Worm (Caenorhabditis elegans) whole organism, L1 larva: ENCODE data around the gene srpa-68.

Source experiments
- C16A3.4 ChIP-seq: fragments of 150-350 bp; optimal IDR thresholded peaks from 2 replicates; lab custom pipeline; 2014; ENCODE audit warnings: missing biosample characterization, missing genetic modification characterization
- aha-1 ChIP-seq: fragments of 150-350 bp; optimal IDR thresholded peaks from 2 replicates; lab custom pipeline; 2014; ENCODE audit warnings: missing biosample characterization, missing genetic modification characterization
- ama-1 ChIP-seq: fragments of 150-350 bp; optimal IDR thresholded peaks from 2 replicates; lab custom pipeline; 2014
- blmp-1 ChIP-seq: fragments of 150-350 bp; optimal IDR thresholded peaks from 2 replicates; lab custom pipeline; 2014; ENCODE audit warnings: missing biosample characterization, missing genetic modification characterization
- ceh-82 ChIP-seq, 3 experiments: fragments of 150-350 bp in 1 of 3; sonication (generic microtip) in 2 of 3; optimal IDR thresholded peaks; 2 replicates each; lab custom pipeline; 2014 to 2017; ENCODE audit warnings: missing biosample characterization in 3 of 3, missing genetic modification characterization in 3 of 3
- ceh-90 ChIP-seq: sonication (generic microtip); optimal IDR thresholded peaks from 2 replicates; lab custom pipeline; 2016; ENCODE audit warnings: missing genetic modification characterization, missing compliant biosample characterization
- ces-1 ChIP-seq: fragments of 150-350 bp; optimal IDR thresholded peaks from 2 replicates; lab custom pipeline; 2014; ENCODE audit warnings: missing biosample characterization, missing genetic modification reagents, missing genetic modification characterization
- dpl-1 ChIP-seq, 3 experiments: fragments of 150-350 bp in 2 of 3; sonication (generic microtip) in 1 of 3; optimal IDR thresholded peaks; 2 replicates each; lab custom pipeline; 2014 to 2017; ENCODE audit warnings: missing biosample characterization in 3 of 3, missing genetic modification characterization in 3 of 3, missing genetic modification reagents in 3 of 3
- dsc-1 ChIP-seq: sonication (generic microtip); optimal IDR thresholded peaks from 2 replicates; lab custom pipeline; 2016; ENCODE audit warnings: mild to moderate bottlenecking, missing genetic modification characterization, missing compliant biosample characterization
- efl-3 ChIP-seq: fragments of 200-800 bp; sonication (Bioruptor generic); optimal IDR thresholded peaks from 2 replicates; lab custom pipeline; 2018; ENCODE audit warnings: mild to moderate bottlenecking, missing genetic modification characterization, missing compliant biosample characterization
- egl-27 ChIP-seq, 2 experiments: fragments of 150-350 bp in 1 of 2; sonication (generic microtip); optimal IDR thresholded peaks; 3 replicates each; lab custom pipeline; 2017 to 2018; ENCODE audit warnings: missing biosample characterization in 2 of 2, missing genetic modification characterization in 2 of 2, missing genetic modification reagents in 2 of 2
- fkh-10 ChIP-seq: sonication (generic microtip); optimal IDR thresholded peaks from 2 replicates; lab custom pipeline; 2017; ENCODE audit warnings: missing biosample characterization, missing genetic modification reagents, missing genetic modification characterization
- fkh-8 ChIP-seq: sonication (generic microtip); optimal IDR thresholded peaks from 2 replicates; lab custom pipeline; 2016; ENCODE audit warnings: mild to moderate bottlenecking, missing genetic modification characterization, missing compliant biosample characterization
- hlh-17 ChIP-seq: fragments of 200-800 bp; sonication (Bioruptor generic); optimal IDR thresholded peaks from 2 replicates; lab custom pipeline; 2018; ENCODE audit warnings: missing genetic modification characterization, mild to moderate bottlenecking, missing compliant biosample characterization, moderate library complexity, borderline replicate concordance
- hlh-4 ChIP-seq: sonication (generic microtip); optimal IDR thresholded peaks from 2 replicates; lab custom pipeline; 2016; ENCODE audit warnings: mild to moderate bottlenecking, missing genetic modification characterization, missing compliant biosample characterization
- hpl-2 ChIP-seq: fragments of 150-350 bp; optimal IDR thresholded peaks from 2 replicates; lab custom pipeline; 2014; ENCODE audit warnings: missing biosample characterization, missing genetic modification reagents, missing genetic modification characterization
- isw-1 ChIP-seq: fragments of 200-800 bp; sonication (Bioruptor generic); IDR thresholded peaks from 2 replicates; pipeline ENCODE4 v1.3.6; 2022; ENCODE audit warnings: missing genetic modification characterization, missing compliant biosample characterization
- lin-13 ChIP-seq: fragments of 150-350 bp; optimal IDR thresholded peaks from 2 replicates; lab custom pipeline; 2014; ENCODE audit warnings: missing biosample characterization, missing genetic modification reagents, missing genetic modification characterization
- lin-15B ChIP-seq: fragments of 150-350 bp; sonication (generic microtip); optimal IDR thresholded peaks from 3 replicates; lab custom pipeline; 2014; ENCODE audit warnings: missing biosample characterization, missing genetic modification characterization
- lin-39 ChIP-seq: fragments of 150-350 bp; optimal IDR thresholded peaks from 2 replicates; lab custom pipeline; 2014; ENCODE audit warnings: missing biosample characterization, missing genetic modification reagents, missing genetic modification characterization
- mef-2 ChIP-seq: fragments of 150-350 bp; optimal IDR thresholded peaks from 2 replicates; lab custom pipeline; 2014; ENCODE audit warnings: missing biosample characterization, missing genetic modification characterization
- nhr-28 ChIP-seq: fragments of 150-350 bp; optimal IDR thresholded peaks from 2 replicates; lab custom pipeline; 2014; ENCODE audit warnings: missing biosample characterization, missing genetic modification characterization
- nhr-47 ChIP-seq: sonication (generic microtip); optimal IDR thresholded peaks from 2 replicates; lab custom pipeline; 2016; ENCODE audit warnings: mild to moderate bottlenecking, missing genetic modification characterization, moderate library complexity, missing compliant biosample characterization
- nhr-77 ChIP-seq: fragments of 150-350 bp; optimal IDR thresholded peaks from 2 replicates; lab custom pipeline; 2014; ENCODE audit warnings: missing biosample characterization, missing genetic modification characterization
- nhr-85 ChIP-seq: sonication (generic microtip); peaks from one replicate; lab custom pipeline; 2016; ENCODE audit warnings: missing genetic modification characterization, inconsistent platforms, missing compliant biosample characterization
- pag-3 ChIP-seq: sonication (generic microtip); optimal IDR thresholded peaks from 2 replicates; lab custom pipeline; 2017; ENCODE audit warnings: missing genetic modification characterization, mild to moderate bottlenecking, missing compliant biosample characterization, antibody characterized with exemption, borderline replicate concordance; ENCODE audit not compliant: insufficient read depth
- pax-3 ChIP-seq: fragments of 200-800 bp; sonication (Bioruptor generic); optimal IDR thresholded peaks from 2 replicates; lab custom pipeline; 2018; ENCODE audit warnings: mild to moderate bottlenecking, missing genetic modification characterization, moderate library complexity, missing compliant biosample characterization
- rnt-1 ChIP-seq: sonication (generic microtip); optimal IDR thresholded peaks from 2 replicates; lab custom pipeline; 2016; ENCODE audit warnings: mild to moderate bottlenecking, missing genetic modification characterization, moderate library complexity, missing compliant biosample characterization
- snpc-4 ChIP-seq: fragments of 150-350 bp; optimal IDR thresholded peaks from 2 replicates; lab custom pipeline; 2014; ENCODE audit warnings: missing biosample characterization, missing genetic modification characterization
- snu-23 ChIP-seq: sonication (generic microtip); optimal IDR thresholded peaks from 2 replicates; lab custom pipeline; 2016; ENCODE audit warnings: missing genetic modification characterization, missing compliant biosample characterization
- sox-4 ChIP-seq: sonication (generic microtip); optimal IDR thresholded peaks from 2 replicates; lab custom pipeline; 2016; ENCODE audit warnings: missing genetic modification characterization, missing compliant biosample characterization
- tlp-1 ChIP-seq: fragments of 150-350 bp; optimal IDR thresholded peaks from 2 replicates; lab custom pipeline; 2014; ENCODE audit warnings: missing biosample characterization, missing genetic modification characterization
- unc-30 ChIP-seq: sonication (generic microtip); optimal IDR thresholded peaks from 2 replicates; lab custom pipeline; 2017; ENCODE audit warnings: missing biosample characterization, missing genetic modification characterization
- unc-62 ChIP-seq: fragments of 150-350 bp; optimal IDR thresholded peaks from 2 replicates; lab custom pipeline; 2014; ENCODE audit warnings: missing biosample characterization, missing genetic modification reagents, missing genetic modification characterization
- unc-98 ChIP-seq: fragments of 200-800 bp; sonication (Bioruptor generic); IDR thresholded peaks from 2 replicates; pipeline ENCODE4 v1.3.6; 2022; ENCODE audit warnings: missing genetic modification characterization, missing compliant biosample characterization
- vab-15 ChIP-seq: sonication (generic microtip); optimal IDR thresholded peaks from 2 replicates; lab custom pipeline; 2017; ENCODE audit warnings: missing genotype, mild to moderate bottlenecking, missing genetic modification characterization, missing compliant biosample characterization
- xbp-1 ChIP-seq: sonication (generic microtip); optimal IDR thresholded peaks from 2 replicates; lab custom pipeline; 2016; ENCODE audit warnings: missing genetic modification characterization, missing compliant biosample characterization
- zip-4 ChIP-seq: fragments of 200-800 bp; sonication (Bioruptor generic); optimal IDR thresholded peaks from 2 replicates; lab custom pipeline; 2018; ENCODE audit warnings: mild to moderate bottlenecking, missing genetic modification characterization, moderate library complexity, missing compliant biosample characterization
- ztf-11 ChIP-seq, 2 experiments: sonication (generic microtip); optimal IDR thresholded peaks; 2 replicates each; lab custom pipeline; 2016 to 2017; ENCODE audit warnings: missing genetic modification characterization in 2 of 2, missing biosample characterization in 1 of 2, missing compliant biosample characterization in 1 of 2

srpa-68 gene

ce11 chrV:12317894-12318553 lies 26.6 kb upstream of the srpa-68 start, which contains the start of the genes R04F11.5 and R04F11.2 (continued):
- TF ChIP-seq ztf-11 (tag; optimal IDR thresholded peaks at IDR 0.05; lab: Kevin White, UChicago) (no peak), unc-62 (no peak), snpc-4 (tag; lab: Kevin White, UChicago) (peak; percentile 74), nhr-85 (tag; lab: Kevin White, UChicago) (peak; percentile 85), snu-23 (GFP tag; lab: Kevin White, UChicago) (peak; percentile 86), hlh-4 (tag; lab: Kevin White, UChicago) (no peak), ceh-82 (tag; optimal IDR thresholded peaks at IDR 0.05; lab: Kevin White, UChicago) (peak; percentile 55 to 86 (median 59)), isw-1 (GFP tag; lab: Robert Waterston, UW) (peak; percentile 67), hpl-2 (peak; percentile 2), sox-4 (tag; lab: Kevin White, UChicago) (no peak), mef-2 (tag; lab: Kevin White, UChicago) (no peak), hlh-17 (GFP tag; lab: Kevin White, UChicago) (no peak), ces-1 (no peak), unc-98 (GFP tag; lab: Robert Waterston, UW) (no peak), rnt-1 (tag; lab: Kevin White, UChicago) (peak; percentile 68), lin-13 (GFP tag; lab: Kevin White, UChicago) (peak; percentile 56), aha-1 (tag; lab: Kevin White, UChicago) (no peak), egl-27 (tag; optimal IDR thresholded peaks at IDR 0.05; lab: Kevin White, UChicago) (no peak), zip-4 (GFP tag; lab: Kevin White, UChicago) (peak; percentile 18), blmp-1 (tag; lab: Kevin White, UChicago) (peak; percentile 78), nhr-77 (tag; lab: Kevin White, UChicago) (peak; percentile 57), C16A3.4 (tag; lab: Kevin White, UChicago) (peak; percentile 94), nhr-47 (tag; lab: Kevin White, UChicago) (peak; percentile 77), fkh-8 (tag; lab: Kevin White, UChicago) (peak; percentile 48), pax-3 (tag; lab: Kevin White, UChicago) (peak; percentile 34), xbp-1 (tag; lab: Kevin White, UChicago) (peak; percentile 73), dpl-1 (GFP tag; optimal IDR thresholded peaks at IDR 0.05; lab: Kevin White, UChicago) (peak; percentile 80 to 88 (median 82)), pag-3 (tag; lab: Kevin White, UChicago) (no peak), efl-3 (no peak), nhr-28 (tag; lab: Kevin White, UChicago) (no peak), dsc-1 (tag; lab: Kevin White, UChicago) (peak; percentile 49), ama-1 (no peak), vab-15 (tag; lab: Kevin White, UChicago) (no peak)

ce11 chrV:12317080-12317479 lies 25.6 kb upstream of the srpa-68 start, which contains the start of gene R04F11.3:
Gene R04F11.3 (minus strand): TSS chrV:12317180.
- no peak for TF ChIP-seq unc-62
- no peak for TF ChIP-seq egl-27 (tag; optimal IDR thresholded peaks at IDR 0.05; lab: Kevin White, UChicago)
- TF ChIP-seq ces-1 = no peak
- no peak for TF ChIP-seq snpc-4 (tag; lab: Kevin White, UChicago)
- no peak for TF ChIP-seq ceh-90
- TF ChIP-seq isw-1 (GFP tag; lab: Robert Waterston, UW) = no peak
- no peak for TF ChIP-seq lin-39 (tag; lab: Kevin White, UChicago)
- no peak for TF ChIP-seq blmp-1 (tag; lab: Kevin White, UChicago)
- TF ChIP-seq fkh-10 (GFP tag; lab: Kevin White, UChicago) = no peak
- TF ChIP-seq lin-13 (GFP tag; lab: Kevin White, UChicago) = no peak
- no peak for TF ChIP-seq unc-98 (GFP tag; lab: Robert Waterston, UW)
- no peak for TF ChIP-seq pax-3 (tag; lab: Kevin White, UChicago)

ce11 chrV:12316076-12316475 lies 24.6 kb upstream of the srpa-68 start:
- TF ChIP-seq C16A3.4 (tag; lab: Kevin White, UChicago) (no peak), tlp-1 (no peak), nhr-28 (tag; lab: Kevin White, UChicago) (no peak), lin-15B (tag; lab: Kevin White, UChicago) (no peak), unc-30 (no peak)
